Worm (Caenorhabditis elegans) whole organism, L2 larva: Measurements from ENCODE around the gene T28A11.4.

ENCODE experiments used
- C34F6.9 ChIP-seq: fragments of 150-350 bp; optimal IDR thresholded peaks from 2 replicates; lab custom pipeline; 2014; ENCODE audit warnings: missing biosample characterization, missing genetic modification characterization
- F13H6.1 ChIP-seq: sonication (generic microtip); optimal IDR thresholded peaks from 2 replicates; lab custom pipeline; 2016; ENCODE audit warnings: missing genetic modification characterization, missing compliant biosample characterization
- Y55F3AM.14 ChIP-seq: fragments of 200-800 bp; sonication (Bioruptor generic); optimal IDR thresholded peaks from 2 replicates; lab custom pipeline; 2018; ENCODE audit warnings: mild to moderate bottlenecking, missing genetic modification characterization, missing compliant biosample characterization
- alr-1 ChIP-seq: fragments of 150-350 bp; optimal IDR thresholded peaks from 2 replicates; lab custom pipeline; 2014; ENCODE audit warnings: missing biosample characterization, missing genetic modification characterization
- aly-2 ChIP-seq: fragments of 150-350 bp; optimal IDR thresholded peaks from 2 replicates; lab custom pipeline; 2014; ENCODE audit warnings: missing biosample characterization, missing genetic modification characterization
- ama-1 ChIP-seq: fragments of 150-350 bp; optimal IDR thresholded peaks from 2 replicates; lab custom pipeline; 2018; ENCODE audit warnings: inconsistent platforms
- blmp-1 ChIP-seq: sonication (generic microtip); optimal IDR thresholded peaks from 2 replicates; lab custom pipeline; 2017; ENCODE audit warnings: missing genetic modification characterization, mild to moderate bottlenecking, missing compliant biosample characterization, antibody characterized with exemption, moderate library complexity; ENCODE audit not compliant: insufficient read depth
- ceh-16 ChIP-seq: fragments of 150-350 bp; optimal IDR thresholded peaks from 2 replicates; lab custom pipeline; 2014; ENCODE audit warnings: missing biosample characterization, missing genetic modification characterization
- crh-2 ChIP-seq: sonication (generic microtip); optimal IDR thresholded peaks from 2 replicates; lab custom pipeline; 2017; ENCODE audit warnings: missing biosample characterization, missing genetic modification characterization
- egl-27 ChIP-seq: sonication (generic microtip); optimal IDR thresholded peaks from 3 replicates; lab custom pipeline; 2017; ENCODE audit warnings: missing biosample characterization, missing genetic modification reagents, missing genetic modification characterization
- elt-1 ChIP-seq: fragments of 150-350 bp; optimal IDR thresholded peaks from 2 replicates; lab custom pipeline; 2014; ENCODE audit warnings: missing biosample characterization, missing genetic modification characterization
- elt-3 ChIP-seq: sonication (generic microtip); optimal IDR thresholded peaks from 2 replicates; lab custom pipeline; 2017; ENCODE audit warnings: missing biosample characterization, missing genetic modification characterization
- fos-1 ChIP-seq: fragments of 150-350 bp; optimal IDR thresholded peaks from 2 replicates; lab custom pipeline; 2014; ENCODE audit warnings: missing biosample characterization, missing genetic modification characterization
- gmeb-1 ChIP-seq: fragments of 150-350 bp; optimal IDR thresholded peaks from 2 replicates; lab custom pipeline; 2014; ENCODE audit warnings: missing biosample characterization, missing genetic modification characterization
- lin-11 ChIP-seq: fragments of 150-350 bp; sonication (generic microtip); optimal IDR thresholded peaks from 2 replicates; lab custom pipeline; 2014; ENCODE audit warnings: missing biosample characterization, missing genetic modification characterization, inconsistent platforms, mixed read lengths
- lin-13 ChIP-seq: fragments of 150-350 bp; optimal IDR thresholded peaks from 2 replicates; lab custom pipeline; 2014; ENCODE audit warnings: missing biosample characterization, missing genetic modification reagents, missing genetic modification characterization
- lin-39 ChIP-seq: fragments of 150-350 bp; optimal IDR thresholded peaks from 2 replicates; lab custom pipeline; 2014; ENCODE audit warnings: missing biosample characterization, missing genetic modification reagents, missing genetic modification characterization
- lsy-2 ChIP-seq, 2 experiments: fragments of 150-350 bp in 1 of 2; sonication (generic microtip) in 1 of 2; optimal IDR thresholded peaks; 2 replicates each; lab custom pipeline; 2014 to 2017; ENCODE audit warnings: missing biosample characterization in 2 of 2, missing genetic modification characterization in 2 of 2
- mab-5 ChIP-seq: fragments of 150-350 bp; optimal IDR thresholded peaks from 2 replicates; lab custom pipeline; 2014; ENCODE audit warnings: missing biosample characterization, missing genetic modification characterization
- mbf-1 ChIP-seq: sonication (generic microtip); optimal IDR thresholded peaks from 2 replicates; lab custom pipeline; 2017; ENCODE audit warnings: missing biosample characterization, missing genetic modification characterization
- mdl-1 ChIP-seq, 2 experiments: fragments of 150-350 bp in 1 of 2; sonication (generic microtip) in 1 of 2; optimal IDR thresholded peaks; 2 replicates each; lab custom pipeline; 2017; ENCODE audit warnings: missing biosample characterization in 2 of 2, missing genetic modification characterization in 2 of 2
- nhr-10 ChIP-seq: sonication (generic microtip); optimal IDR thresholded peaks from 2 replicates; lab custom pipeline; 2017; ENCODE audit warnings: missing biosample characterization, missing genetic modification characterization
- nhr-11 ChIP-seq: fragments of 150-350 bp; optimal IDR thresholded peaks from 2 replicates; lab custom pipeline; 2014; ENCODE audit warnings: missing biosample characterization, missing genetic modification characterization
- nhr-12 ChIP-seq: fragments of 150-350 bp; optimal IDR thresholded peaks from 2 replicates; lab custom pipeline; 2014; ENCODE audit warnings: missing biosample characterization, missing genetic modification characterization
- nhr-129 ChIP-seq: fragments of 150-350 bp; optimal IDR thresholded peaks from 2 replicates; lab custom pipeline; 2014; ENCODE audit warnings: missing biosample characterization, missing genetic modification characterization
- nhr-21 ChIP-seq: fragments of 150-350 bp; optimal IDR thresholded peaks from 2 replicates; lab custom pipeline; 2014; ENCODE audit warnings: missing biosample characterization, missing genetic modification characterization
- nhr-23 ChIP-seq: fragments of 150-350 bp; optimal IDR thresholded peaks from 2 replicates; lab custom pipeline; 2014; ENCODE audit warnings: missing biosample characterization, missing genetic modification reagents, missing genetic modification characterization
- nhr-237 ChIP-seq: fragments of 150-350 bp; optimal IDR thresholded peaks from 2 replicates; lab custom pipeline; 2014; ENCODE audit warnings: missing biosample characterization, missing genetic modification characterization
- nhr-25 ChIP-seq: fragments of 150-350 bp; sonication (generic microtip); optimal IDR thresholded peaks from 3 replicates; lab custom pipeline; 2014; ENCODE audit warnings: missing biosample characterization, missing genetic modification characterization
- nhr-6 ChIP-seq: fragments of 150-350 bp; optimal IDR thresholded peaks from 2 replicates; lab custom pipeline; 2014; ENCODE audit warnings: missing biosample characterization, missing genetic modification characterization
- nhr-77 ChIP-seq: fragments of 150-350 bp; optimal IDR thresholded peaks from 2 replicates; lab custom pipeline; 2014; ENCODE audit warnings: missing biosample characterization, missing genetic modification characterization
- peb-1 ChIP-seq: fragments of 150-350 bp; optimal IDR thresholded peaks from 2 replicates; lab custom pipeline; 2014; ENCODE audit warnings: missing biosample characterization, missing genetic modification characterization
- sem-4 ChIP-seq: fragments of 150-350 bp; optimal IDR thresholded peaks from 2 replicates; lab custom pipeline; 2014; ENCODE audit warnings: missing biosample characterization, missing genetic modification reagents, missing genetic modification characterization
- skn-1 ChIP-seq: sonication (generic microtip); optimal IDR thresholded peaks from 2 replicates; lab custom pipeline; 2017; ENCODE audit warnings: missing biosample characterization, missing genetic modification characterization
- sma-3 ChIP-seq: sonication (generic microtip); optimal IDR thresholded peaks from 2 replicates; lab custom pipeline; 2016; ENCODE audit warnings: missing genetic modification reagents, missing genetic modification characterization, missing compliant biosample characterization
- sma-9 ChIP-seq, 2 experiments: fragments of 150-350 bp in 1 of 2; sonication (generic microtip) in 1 of 2; optimal IDR thresholded peaks; 2 replicates each; lab custom pipeline; 2014 to 2016; ENCODE audit warnings: missing genetic modification characterization in 2 of 2, mild to moderate bottlenecking in 1 of 2, missing biosample characterization in 1 of 2, missing compliant biosample characterization in 1 of 2, missing genetic modification reagents in 1 of 2, moderate library complexity in 1 of 2
- unc-55 ChIP-seq: fragments of 150-350 bp; sonication (generic microtip); optimal IDR thresholded peaks from 3 replicates; lab custom pipeline; 2014; ENCODE audit warnings: missing biosample characterization, missing genetic modification reagents, missing genetic modification characterization
- unc-62 ChIP-seq: fragments of 150-350 bp; optimal IDR thresholded peaks from 2 replicates; lab custom pipeline; 2014; ENCODE audit warnings: missing biosample characterization, missing genetic modification reagents, missing genetic modification characterization
- zag-1 ChIP-seq: fragments of 150-350 bp; optimal IDR thresholded peaks from 2 replicates; lab custom pipeline; 2014; ENCODE audit warnings: missing biosample characterization, missing genetic modification characterization
- ztf-1 ChIP-seq: fragments of 200-800 bp; sonication (Bioruptor generic); conservative IDR thresholded peaks from 2 replicates; pipeline ENCODE4 v1.3.6; 2022; ENCODE audit warnings: missing genetic modification characterization, missing compliant biosample characterization

The T28A11.4 gene

ce11 chrV:3288134-3288533 is 14.3 kb downstream of the T28A11.4 start:
- no peak for TF ChIP-seq egl-27
- no peak for TF ChIP-seq aly-2 (tag; lab: Kevin White, UChicago)
- no peak for TF ChIP-seq nhr-77 (tag; lab: Kevin White, UChicago)
- TF ChIP-seq unc-55 (GFP tag; lab: Kevin White, UChicago), result no peak
- no peak for TF ChIP-seq peb-1 (tag; lab: Kevin White, UChicago)
- TF ChIP-seq gmeb-1 (tag; lab: Kevin White, UChicago), result no peak
- no peak for TF ChIP-seq alr-1 (tag; lab: Kevin White, UChicago)
- no peak for TF ChIP-seq zag-1 (tag; lab: Kevin White, UChicago)
- TF ChIP-seq nhr-237 (tag; lab: Kevin White, UChicago), result no peak
- no peak for TF ChIP-seq nhr-11 (tag; lab: Kevin White, UChicago)

- TF ChIP-seq nhr-129 (tag; lab: Kevin White, UChicago) (no peak), nhr-25 (no peak), ama-1 (lab: Kevin White, UChicago) (no peak), mab-5 (tag; lab: Kevin White, UChicago) (no peak), sem-4 (no peak), nhr-10 (tag; lab: Kevin White, UChicago) (no peak), skn-1 (tag; lab: Kevin White, UChicago) (no peak)
Measured at ce11 chrV:3289267-3289666, 15.4 kb downstream of the T28A11.4 start, which contains the start of gene F35F10.6. TSS of gene F35F10.6 (minus strand) at chrV:3289367.

- TF ChIP-seq elt-1 (tag; lab: Kevin White, UChicago), result no peak
- TF ChIP-seq crh-2 (tag; lab: Kevin White, UChicago), result no peak
- no peak for TF ChIP-seq unc-55 (GFP tag; lab: Kevin White, UChicago)
- no peak for TF ChIP-seq sma-9 (GFP tag; optimal IDR thresholded peaks at IDR 0.05; lab: Kevin White, UChicago)
- TF ChIP-seq sma-9 (tag; optimal IDR thresholded peaks at IDR 0.05; lab: Kevin White, UChicago), result no peak
- no peak for TF ChIP-seq mab-5 (tag; lab: Kevin White, UChicago)
- TF ChIP-seq egl-27, result no peak
- TF ChIP-seq fos-1 (tag; lab: Kevin White, UChicago), result no peak
- TF ChIP-seq nhr-237 (tag; lab: Kevin White, UChicago), result no peak
- no peak for TF ChIP-seq ama-1 (lab: Kevin White, UChicago)
- TF ChIP-seq, all 48 proteins: peak for 0
Measured at ce11 chrV:3295368-3295767, 21.5 kb downstream of the T28A11.4 start.

DNA sequence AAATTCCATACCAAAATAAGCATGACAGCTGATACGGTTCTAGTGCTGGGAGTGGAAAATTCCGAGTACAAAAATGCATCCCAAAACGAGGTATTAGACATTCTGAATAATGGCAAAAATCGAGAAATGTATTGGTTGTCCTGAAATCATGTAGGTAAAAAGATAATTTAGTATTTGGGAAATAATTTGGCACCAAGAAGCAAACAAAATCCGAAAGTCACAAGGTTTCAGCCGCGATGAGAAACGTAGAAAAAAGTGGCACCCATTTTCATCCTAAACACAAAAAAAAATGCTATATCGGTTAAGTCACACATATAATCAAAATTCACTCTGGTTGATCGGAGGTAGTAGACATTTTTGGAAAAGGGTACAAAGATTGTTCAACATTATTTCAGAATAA is 23.9 kb downstream of the T28A11.4 start, which contains the start of gene srx-122:
TSS of gene srx-122 (minus strand) at position 101 of the 400 bp plus-strand sequence.
- no peak for TF ChIP-seq zag-1 (tag; lab: Kevin White, UChicago)
- TF ChIP-seq F13H6.1, result no peak
- TF ChIP-seq unc-55 (GFP tag; lab: Kevin White, UChicago), result no peak
- no peak for TF ChIP-seq nhr-21 (tag; lab: Kevin White, UChicago)
- TF ChIP-seq lin-39 (tag; lab: Kevin White, UChicago), result no peak
- TF ChIP-seq elt-3, result no peak
- TF ChIP-seq mbf-1 (tag; lab: Kevin White, UChicago), result no peak
- no peak for TF ChIP-seq sma-3
- TF ChIP-seq mab-5 (tag; lab: Kevin White, UChicago), result no peak
- TF ChIP-seq mdl-1 (tag; optimal IDR thresholded peaks at IDR 0.05; lab: Kevin White, UChicago), result no peak
- no peak for TF ChIP-seq sem-4
- no peak for TF ChIP-seq nhr-6 (tag; lab: Kevin White, UChicago)
- no peak for TF ChIP-seq blmp-1
- no peak for TF ChIP-seq C34F6.9 (tag; lab: Kevin White, UChicago)
- no peak for TF ChIP-seq ztf-1 (GFP tag; lab: Robert Waterston, UW)
- no peak for TF ChIP-seq nhr-10 (tag; lab: Kevin White, UChicago)
- TF ChIP-seq ceh-16 (tag; lab: Kevin White, UChicago), result no peak
- no peak for TF ChIP-seq lin-11
- TF ChIP-seq nhr-237 (tag; lab: Kevin White, UChicago), result no peak
- TF ChIP-seq unc-62 (GFP tag; lab: Kevin White, UChicago), result no peak

- TF ChIP-seq ceh-16 (tag; lab: Kevin White, UChicago) (no peak), Y55F3AM.14 (GFP tag; lab: Kevin White, UChicago) (no peak), nhr-21 (tag; lab: Kevin White, UChicago) (no peak), gmeb-1 (tag; lab: Kevin White, UChicago) (no peak), unc-55 (GFP tag; lab: Kevin White, UChicago) (no peak), nhr-23 (tag; lab: Kevin White, UChicago) (no peak), lsy-2 (tag; optimal IDR thresholded peaks at IDR 0.05; lab: Kevin White, UChicago) (no peak), lin-13 (GFP tag; lab: Kevin White, UChicago) (no peak), unc-62 (GFP tag; lab: Kevin White, UChicago) (no peak), alr-1 (tag; lab: Kevin White, UChicago) (no peak), nhr-12 (tag; lab: Kevin White, UChicago) (no peak), egl-27 (no peak)
Measured at ce11 chrV:3299437-3299836, 25.6 kb downstream of the T28A11.4 start.
